Fruit fly (Drosophila melanogaster) whole organism, prepupa: Measurements from ENCODE around the gene CG43896.
A peak's percentile ranks its signal among the peaks of the same experiment; 100 is the strongest.

Experiments used
- Blimp-1 ChIP-seq: fragments of 200-800 bp; sonication (Bioruptor generic); optimal IDR thresholded peaks from 3 replicates; lab custom pipeline; 2017; ENCODE audit warnings: missing biosample characterization, missing genetic modification characterization, mild to moderate bottlenecking, moderate library complexity, missing genetic modification reagents
- CG11294 ChIP-seq: fragments of 200-800 bp; sonication (Bioruptor generic); IDR thresholded peaks from 2 replicates; pipeline ENCODE4 v1.3.6; 2022; ENCODE audit warnings: missing biosample characterization, missing genetic modification characterization
- CG11762 ChIP-seq: fragments of 200-800 bp; sonication (Bioruptor generic); optimal IDR thresholded peaks from 3 replicates; lab custom pipeline; 2016; ENCODE audit warnings: missing biosample characterization, missing genetic modification characterization; ENCODE audit not compliant: insufficient read depth
- CG11902 ChIP-seq: fragments of 200-800 bp; sonication (Bioruptor generic); optimal IDR thresholded peaks from 3 replicates; lab custom pipeline; 2016; ENCODE audit warnings: missing biosample characterization, missing genetic modification characterization
- CG15336 ChIP-seq: fragments of 200-800 bp; sonication (Bioruptor generic); IDR thresholded peaks from 2 replicates; pipeline ENCODE4 v1.3.6; 2022; ENCODE audit warnings: missing biosample characterization, missing genetic modification characterization
- CG1621 ChIP-seq: fragments of 200-800 bp; sonication (Bioruptor generic); optimal IDR thresholded peaks from 3 replicates; lab custom pipeline; 2018; ENCODE audit warnings: missing biosample characterization, mild to moderate bottlenecking, missing genetic modification characterization
- CG3032 ChIP-seq: fragments of 200-800 bp; optimal IDR thresholded peaks from 2 replicates; lab custom pipeline; 2019; ENCODE audit warnings: missing biosample characterization, mild to moderate bottlenecking, missing genetic modification characterization, moderate library complexity
- CG32006 ChIP-seq: fragments of 200-800 bp; sonication (Bioruptor generic); optimal IDR thresholded peaks from 3 replicates; lab custom pipeline; 2017; ENCODE audit warnings: missing biosample characterization, mild to moderate bottlenecking, missing genetic modification characterization
- CG34406 ChIP-seq: fragments of 200-800 bp; sonication (Bioruptor generic); optimal IDR thresholded peaks from 3 replicates; lab custom pipeline; 2016; ENCODE audit warnings: missing biosample characterization, missing genetic modification characterization
- CG3919 ChIP-seq: fragments of 200-800 bp; sonication (Bioruptor generic); optimal IDR thresholded peaks from 3 replicates; lab custom pipeline; 2016; ENCODE audit warnings: missing biosample characterization, missing genetic modification characterization
- CG4318 ChIP-seq: fragments of 200-800 bp; sonication (Bioruptor generic); optimal IDR thresholded peaks from 3 replicates; lab custom pipeline; 2017; ENCODE audit warnings: missing biosample characterization, mild to moderate bottlenecking, missing genetic modification characterization
- CG6163 ChIP-seq: fragments of 200-800 bp; sonication (Bioruptor generic); IDR thresholded peaks from 3 replicates; pipeline ENCODE4 v1.3.6; 2022; ENCODE audit warnings: missing biosample characterization, missing genetic modification characterization
- CG6276 ChIP-seq: fragments of 200-800 bp; sonication (Bioruptor generic); optimal IDR thresholded peaks from 2 replicates; lab custom pipeline; 2017; ENCODE audit warnings: missing biosample characterization, mild to moderate bottlenecking, missing genetic modification characterization
- CG6792 ChIP-seq: fragments of 200-800 bp; sonication (Bioruptor generic); optimal IDR thresholded peaks from 3 replicates; lab custom pipeline; 2016; ENCODE audit warnings: missing biosample characterization, missing genetic modification characterization
- CG8119 ChIP-seq: fragments of 200-800 bp; sonication (Bioruptor generic); IDR thresholded peaks from 3 replicates; pipeline ENCODE4 v1.3.6; 2022; ENCODE audit warnings: missing biosample characterization, missing genetic modification characterization
- CG9139 ChIP-seq: fragments of 200-800 bp; sonication (Bioruptor generic); optimal IDR thresholded peaks from 3 replicates; lab custom pipeline; 2017; ENCODE audit warnings: missing biosample characterization, mild to moderate bottlenecking, missing genetic modification characterization
- Eip78C ChIP-seq: fragments of 200-800 bp; sonication (Bioruptor generic); peaks from one replicate; lab custom pipeline; 2016; ENCODE audit warnings: missing biosample characterization, missing genetic modification characterization
- Ets21C ChIP-seq: fragments of 200-800 bp; sonication (Bioruptor generic); optimal IDR thresholded peaks from 3 replicates; lab custom pipeline; 2016; ENCODE audit warnings: missing biosample characterization, missing genetic modification characterization
- Ets96B ChIP-seq: fragments of 200-800 bp; optimal IDR thresholded peaks from 2 replicates; lab custom pipeline; 2019; ENCODE audit warnings: missing biosample characterization, mild to moderate bottlenecking, missing genetic modification characterization, moderate library complexity
- Gug ChIP-seq: fragments of 200-800 bp; sonication (Bioruptor generic); IDR thresholded peaks from 2 replicates; pipeline ENCODE4 v1.3.6; 2022; ENCODE audit warnings: missing biosample characterization, missing genetic modification characterization
- Hr39 ChIP-seq: fragments of 200-800 bp; sonication (Bioruptor generic); optimal IDR thresholded peaks from 2 replicates; lab custom pipeline; 2016; ENCODE audit warnings: missing biosample characterization, missing genetic modification characterization
- OdsH ChIP-seq: fragments of 200-800 bp; sonication (Bioruptor generic); optimal IDR thresholded peaks from 3 replicates; lab custom pipeline; 2016; ENCODE audit warnings: missing biosample characterization, missing genetic modification characterization
- Smox ChIP-seq: fragments of 200-800 bp; sonication (Bioruptor generic); optimal IDR thresholded peaks from 3 replicates; lab custom pipeline; 2016; ENCODE audit warnings: missing biosample characterization, missing genetic modification characterization
- Sox102F ChIP-seq: fragments of 200-800 bp; sonication (Bioruptor generic); optimal IDR thresholded peaks from 2 replicates; lab custom pipeline; 2016; ENCODE audit warnings: missing biosample characterization, mild to moderate bottlenecking, missing genetic modification characterization
- Sox15 ChIP-seq: fragments of 200-800 bp; sonication (Bioruptor generic); optimal IDR thresholded peaks from 3 replicates; lab custom pipeline; 2016; ENCODE audit warnings: missing biosample characterization, missing genetic modification characterization
- dsx ChIP-seq: fragments of 200-800 bp; optimal IDR thresholded peaks from 3 replicates; lab custom pipeline; 2019; ENCODE audit warnings: missing biosample characterization, mild to moderate bottlenecking, missing genetic modification characterization, moderate library complexity; ENCODE audit not compliant: poor library complexity, severe bottlenecking
- eg ChIP-seq: fragments of 200-800 bp; sonication (Bioruptor generic); IDR thresholded peaks from 3 replicates; pipeline ENCODE4 v1.3.6; 2022; ENCODE audit warnings: missing biosample characterization, missing genetic modification characterization
- fd59A ChIP-seq: fragments of 200-800 bp; sonication (Bioruptor generic); optimal IDR thresholded peaks from 2 replicates; lab custom pipeline; 2017; ENCODE audit warnings: missing biosample characterization, mild to moderate bottlenecking, missing genetic modification characterization, missing genetic modification reagents
- fd85E ChIP-seq: fragments of 200-800 bp; sonication (Bioruptor generic); optimal IDR thresholded peaks from 3 replicates; lab custom pipeline; 2016; ENCODE audit warnings: missing biosample characterization, missing genetic modification characterization
- lz ChIP-seq: fragments of 200-800 bp; sonication (Bioruptor generic); optimal IDR thresholded peaks from 3 replicates; lab custom pipeline; 2016; ENCODE audit warnings: missing biosample characterization, missing genetic modification characterization
- net ChIP-seq: fragments of 200-800 bp; sonication (Bioruptor generic); optimal IDR thresholded peaks from 3 replicates; lab custom pipeline; 2016; ENCODE audit warnings: missing biosample characterization, missing genetic modification characterization
- salr ChIP-seq, 2 experiments: fragments of 200-800 bp; sonication (Bioruptor generic); optimal IDR thresholded peaks; 3 replicates each; lab custom pipeline; 2016 to 2018; ENCODE audit warnings: missing biosample characterization in 2 of 2, missing genetic modification characterization in 2 of 2, mild to moderate bottlenecking in 1 of 2
- spab ChIP-seq: fragments of 200-800 bp; sonication (Bioruptor generic); optimal IDR thresholded peaks from 2 replicates; lab custom pipeline; 2017; ENCODE audit warnings: missing biosample characterization, mild to moderate bottlenecking, missing genetic modification characterization, missing genetic modification reagents
- ss ChIP-seq, 2 experiments: fragments of 200-800 bp; sonication (Bioruptor generic); optimal IDR thresholded peaks; 2 replicates in 1 of 2; 3 replicates in 1 of 2; lab custom pipeline; 2017 to 2018; ENCODE audit warnings: mild to moderate bottlenecking in 2 of 2, missing biosample characterization in 2 of 2, missing genetic modification characterization in 2 of 2, moderate library complexity in 1 of 2
- svp ChIP-seq: fragments of 200-800 bp; sonication (Bioruptor generic); peaks from one replicate; lab custom pipeline; 2016; ENCODE audit warnings: missing biosample characterization, missing genetic modification characterization
- topi ChIP-seq: fragments of 200-800 bp; sonication (Bioruptor generic); optimal IDR thresholded peaks from 3 replicates; lab custom pipeline; 2016; ENCODE audit warnings: missing biosample characterization, missing genetic modification characterization
- vri ChIP-seq: fragments of 200-800 bp; sonication (Bioruptor generic); optimal IDR thresholded peaks from 3 replicates; lab custom pipeline; 2016; ENCODE audit warnings: missing biosample characterization, mild to moderate bottlenecking, missing genetic modification characterization

Gene CG43896

DNA sequence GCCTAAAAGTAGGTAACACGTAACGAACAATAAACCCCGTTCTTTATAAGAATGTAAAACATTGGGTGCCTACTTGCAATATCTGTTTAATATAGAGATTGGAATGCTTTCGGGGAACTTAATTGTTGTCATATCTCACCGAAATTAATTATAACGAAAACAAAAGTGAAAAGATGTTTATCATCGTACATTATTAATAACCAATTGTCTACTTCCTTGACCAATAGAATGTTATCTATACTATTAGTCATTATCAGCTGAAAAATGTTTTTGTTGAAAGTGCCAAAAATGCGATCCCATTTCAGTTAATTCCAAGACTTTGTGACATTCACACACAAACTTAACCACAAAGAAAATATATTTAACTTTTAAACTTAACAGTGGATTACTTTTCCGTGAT, 22.1 kb upstream of the CG43896 start, which contains the start of gene CG7248:
CG7248 (plus strand) TSS at position 301 of the 400 bp plus-strand sequence.
- TF ChIP-seq CG3919 (GFP tag; lab: Kevin White, UChicago) (no peak), lz (GFP tag; lab: Kevin White, UChicago) (no peak), Ets96B (tag; lab: Kevin White, UChicago) (no peak), Hr39 (GFP tag; lab: Kevin White, UChicago) (no peak), CG15336 (GFP tag; lab: Robert Waterston, UW) (no peak), CG1621 (tag; lab: Kevin White, UChicago) (no peak), CG8119 (GFP tag; lab: Robert Waterston, UW) (no peak), CG34406 (GFP tag; lab: Kevin White, UChicago) (no peak), eg (no peak), Ets21C (no peak), Sox102F (GFP tag; lab: Kevin White, UChicago) (no peak), spab (no peak), fd85E (GFP tag; lab: Kevin White, UChicago) (no peak), Sox15 (no peak), topi (GFP tag; lab: Kevin White, UChicago) (no peak)

dm6 chr3L:11957669-11958333, 18.1 kb upstream of the CG43896 start, which contains the start of the genes CG11570 and CG43294:
TSS of gene CG11570 (minus strand) at chr3L:11957769.
TSS of gene CG43294 (plus strand) at chr3L:11958283.
- TF ChIP-seq CG15336 (GFP tag; lab: Robert Waterston, UW), result no peak
- TF ChIP-seq Blimp-1, result no peak
- TF ChIP-seq CG3032 (tag; lab: Kevin White, UChicago), result no peak
- TF ChIP-seq spab, result no peak
- no peak for TF ChIP-seq ss (GFP tag; optimal IDR thresholded peaks at IDR 0.05; lab: Kevin White, UChicago)
- TF ChIP-seq CG4318 (GFP tag; lab: Kevin White, UChicago), result no peak
- no peak for TF ChIP-seq CG32006 (GFP tag; lab: Kevin White, UChicago)
- TF ChIP-seq vri (GFP tag; lab: Kevin White, UChicago), result no peak
- no peak for TF ChIP-seq eg
- no peak for TF ChIP-seq CG6276 (GFP tag; lab: Kevin White, UChicago)
- no peak for TF ChIP-seq Smox (GFP tag; lab: Kevin White, UChicago)
- TF ChIP-seq CG9139 (GFP tag; lab: Kevin White, UChicago), result no peak
- no peak for TF ChIP-seq CG6792 (GFP tag; lab: Kevin White, UChicago)
- TF ChIP-seq salr (GFP tag; optimal IDR thresholded peaks at IDR 0.05; lab: Kevin White, UChicago), result no peak
- no peak for TF ChIP-seq CG11294

dm6 chr3L:11966104-11966503, 9.8 kb upstream of the CG43896 start, which contains the start of gene prc:
TSS of gene prc (minus strand) at chr3L:11966131.
- TF ChIP-seq svp (GFP tag; lab: Kevin White, UChicago) (peak; percentile 48), CG11762 (GFP tag; lab: Kevin White, UChicago) (no peak)

DNA sequence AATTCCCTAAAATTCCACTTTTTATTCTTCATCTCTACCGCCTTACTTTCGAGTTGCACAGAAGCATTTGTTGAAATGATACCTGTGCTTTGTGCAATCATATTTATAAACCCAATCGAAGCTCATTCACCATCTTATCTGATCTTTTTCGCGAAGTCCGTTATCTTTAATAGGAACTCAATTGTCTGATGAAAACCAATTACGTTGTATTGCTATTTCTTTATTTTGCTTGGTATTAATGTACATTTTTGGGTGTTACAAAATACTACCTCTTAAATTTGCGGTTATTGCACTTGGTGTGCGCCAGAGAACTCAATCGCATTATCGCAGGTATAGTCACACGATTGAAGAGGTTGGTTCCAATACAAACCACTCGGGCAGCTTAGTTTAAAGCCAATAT, 3.0 kb upstream of the CG43896 start, which contains the start of gene Muc68E:
Muc68E (minus strand) TSS at position 101 of the 400 bp plus-strand sequence.
- TF ChIP-seq ss (GFP tag; optimal IDR thresholded peaks at IDR 0.05; lab: Kevin White, UChicago) (no peak), vri (GFP tag; lab: Kevin White, UChicago) (peak; percentile 68)

DNA sequence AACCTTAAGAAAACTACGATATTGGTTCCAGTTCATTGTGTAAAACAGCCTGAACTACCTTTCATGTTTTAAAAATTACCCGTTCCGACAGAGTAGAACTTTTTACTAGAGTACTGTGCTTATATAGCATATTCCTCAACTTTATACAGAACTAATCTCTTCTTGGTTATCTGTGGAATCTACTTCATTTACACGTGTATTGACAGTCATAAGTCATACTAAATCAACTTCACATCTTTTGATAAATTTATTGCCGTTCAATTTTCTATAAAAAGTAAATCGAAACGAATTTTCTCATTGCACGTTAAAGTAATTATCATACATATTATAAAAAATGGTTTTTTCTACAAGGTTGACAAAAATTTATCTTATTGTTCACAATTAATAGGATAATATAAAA, 2.2 kb upstream of the CG43896 start, which contains the start of gene CG42397:
CG42397 (minus strand) TSS at position 101 of the 400 bp plus-strand sequence.
- no peak for TF ChIP-seq Gug (GFP tag; lab: Robert Waterston, UW)
- no peak for TF ChIP-seq CG11902 (GFP tag; lab: Kevin White, UChicago)
- TF ChIP-seq Sox102F (GFP tag; lab: Kevin White, UChicago), result no peak
- TF ChIP-seq CG6163 (GFP tag; lab: Robert Waterston, UW), result no peak
- no peak for TF ChIP-seq dsx (GFP tag; lab: Kevin White, UChicago)
- no peak for TF ChIP-seq fd59A (GFP tag; lab: Kevin White, UChicago)
- TF ChIP-seq eg, result no peak
- no peak for TF ChIP-seq Ets21C
- TF ChIP-seq svp (GFP tag; lab: Kevin White, UChicago), result no peak
- no peak for TF ChIP-seq OdsH (GFP tag; lab: Kevin White, UChicago)
- TF ChIP-seq topi (GFP tag; lab: Kevin White, UChicago), result no peak
- TF ChIP-seq CG6792 (GFP tag; lab: Kevin White, UChicago), result no peak
- TF ChIP-seq Ets96B (tag; lab: Kevin White, UChicago), result no peak
- TF ChIP-seq Eip78C (GFP tag; lab: Kevin White, UChicago), result no peak
- TF ChIP-seq CG3032 (tag; lab: Kevin White, UChicago), result no peak
- no peak for TF ChIP-seq net (GFP tag; lab: Kevin White, UChicago)
- TF ChIP-seq fd85E (GFP tag; lab: Kevin White, UChicago), result no peak
